Fruit fly (Drosophila melanogaster) whole organism, prepupa: ENCODE results near the gene CG5810.

Experiments
- Blimp-1 ChIP-seq: fragments of 200-800 bp; sonication (Bioruptor generic); optimal IDR thresholded peaks from 3 replicates; lab custom pipeline; 2017; ENCODE audit warnings: missing biosample characterization, missing genetic modification characterization, mild to moderate bottlenecking, moderate library complexity, missing genetic modification reagents
- CG10631 ChIP-seq: fragments of 200-800 bp; sonication (Bioruptor generic); optimal IDR thresholded peaks from 2 replicates; lab custom pipeline; 2016; ENCODE audit warnings: missing biosample characterization, missing genetic modification characterization
- CG8319 ChIP-seq: fragments of 200-800 bp; sonication (Bioruptor generic); optimal IDR thresholded peaks from 3 replicates; lab custom pipeline; 2016; ENCODE audit warnings: missing biosample characterization, missing genetic modification characterization
- CG9139 ChIP-seq: fragments of 200-800 bp; sonication (Bioruptor generic); optimal IDR thresholded peaks from 3 replicates; lab custom pipeline; 2017; ENCODE audit warnings: missing biosample characterization, mild to moderate bottlenecking, missing genetic modification characterization
- Ets96B ChIP-seq: fragments of 200-800 bp; optimal IDR thresholded peaks from 2 replicates; lab custom pipeline; 2019; ENCODE audit warnings: missing biosample characterization, mild to moderate bottlenecking, missing genetic modification characterization, moderate library complexity
- Hr4 ChIP-seq: fragments of 200-800 bp; sonication (Bioruptor generic); optimal IDR thresholded peaks from 3 replicates; lab custom pipeline; 2016; ENCODE audit warnings: missing biosample characterization, missing genetic modification characterization
- Lpt ChIP-seq: fragments of 200-800 bp; sonication (Bioruptor generic); optimal IDR thresholded peaks from 3 replicates; lab custom pipeline; 2016; ENCODE audit warnings: missing biosample characterization, missing genetic modification characterization
- OdsH ChIP-seq: fragments of 200-800 bp; sonication (Bioruptor generic); optimal IDR thresholded peaks from 3 replicates; lab custom pipeline; 2016; ENCODE audit warnings: missing biosample characterization, missing genetic modification characterization
- Sox15 ChIP-seq: fragments of 200-800 bp; sonication (Bioruptor generic); optimal IDR thresholded peaks from 3 replicates; lab custom pipeline; 2016; ENCODE audit warnings: missing biosample characterization, missing genetic modification characterization
- fd59A ChIP-seq: fragments of 200-800 bp; sonication (Bioruptor generic); optimal IDR thresholded peaks from 2 replicates; lab custom pipeline; 2017; ENCODE audit warnings: missing biosample characterization, mild to moderate bottlenecking, missing genetic modification characterization, missing genetic modification reagents
- fkh ChIP-seq: fragments of 200-800 bp; sonication (Bioruptor generic); optimal IDR thresholded peaks from 3 replicates; lab custom pipeline; 2017; ENCODE audit warnings: missing biosample characterization, mild to moderate bottlenecking, missing genetic modification characterization, moderate library complexity
- topi ChIP-seq: fragments of 200-800 bp; sonication (Bioruptor generic); optimal IDR thresholded peaks from 3 replicates; lab custom pipeline; 2016; ENCODE audit warnings: missing biosample characterization, missing genetic modification characterization

DNA sequence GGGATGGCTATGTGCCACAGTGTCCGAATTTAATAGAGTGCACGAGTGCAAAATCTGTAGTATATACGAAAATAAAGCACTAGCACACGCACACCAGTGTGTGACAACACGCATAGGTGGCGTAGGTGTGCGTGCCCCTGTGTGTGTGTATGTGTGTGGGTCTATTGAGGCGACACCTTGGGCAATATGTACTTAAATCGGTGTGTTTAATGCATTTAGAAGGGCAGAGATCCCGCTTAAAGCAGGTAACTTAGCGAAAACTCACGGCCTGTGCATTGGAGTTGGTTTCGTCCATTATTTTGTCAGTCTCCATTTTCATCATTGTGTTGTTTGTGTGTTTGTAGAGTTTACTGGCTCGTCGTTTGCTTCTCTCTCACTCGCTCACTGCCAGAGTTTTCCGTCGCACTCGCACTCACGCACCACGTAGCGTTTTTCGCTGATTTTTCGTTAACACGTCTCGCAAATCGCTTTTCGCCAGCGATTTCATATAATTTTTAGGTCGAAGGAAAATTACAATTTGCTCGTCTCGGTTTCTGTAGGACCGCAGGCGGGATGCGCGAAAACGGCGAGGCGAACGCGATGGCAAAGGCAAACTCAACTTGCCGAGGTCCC is 36.8 kb upstream of the CG5810 start:
- TF ChIP-seq Ets96B (tag; lab: Kevin White, UChicago) (no peak), CG9139 (GFP tag; lab: Kevin White, UChicago) (no peak), Blimp-1 (GFP tag; lab: Kevin White, UChicago) (no peak), Hr4 (no peak), Lpt (GFP tag; lab: Kevin White, UChicago) (no peak), CG8319 (GFP tag; lab: Kevin White, UChicago) (no peak), topi (GFP tag; lab: Kevin White, UChicago) (no peak), OdsH (GFP tag; lab: Kevin White, UChicago) (no peak), fd59A (no peak), Sox15 (GFP tag; lab: Kevin White, UChicago) (no peak), CG10631 (GFP tag; lab: Kevin White, UChicago) (no peak), fkh (GFP tag; lab: Kevin White, UChicago) (peak; percentile 34)
